Worm (Caenorhabditis elegans): ENCODE results near the gene tac-1.

The tac-1 gene

ce11 chrII:14799367-14799766, 45.7 kb upstream of the tac-1 start:
- TF ChIP-seq dmd-9 (GFP tag; IDR thresholded peaks at IDR 0.05) (0 out of 2 replicates have a peak, but pooled peaks have one; percentile 54), unc-62 (GFP tag; optimal IDR thresholded peaks at IDR 0.05 in 1 of 2) (no peak), unc-62 (tag; optimal IDR thresholded peaks at IDR 0.05) (no peak), zip-2 (tag; optimal IDR thresholded peaks at IDR 0.05) (no peak), Y75B8A.6 (GFP tag; IDR thresholded peaks at IDR 0.05) (no peak), nhr-76 (tag; optimal IDR thresholded peaks at IDR 0.05) (no peak), nhr-42 (GFP tag; IDR thresholded peaks at IDR 0.05) (0 out of 2 replicates have a peak, but pooled peaks have one; percentile 62), nhr-102 (tag; optimal IDR thresholded peaks at IDR 0.05) (no peak), hif-1 (tag; optimal IDR thresholded peaks at IDR 0.05) (no peak), lsy-2 (tag; optimal IDR thresholded peaks at IDR 0.05) (no peak), zag-1 (tag; optimal IDR thresholded peaks at IDR 0.05) (no peak), mep-1 (tag; optimal IDR thresholded peaks at IDR 0.05) (no peak), duxl-1 (tag; optimal IDR thresholded peaks at IDR 0.05; ENCODE audit: poor library complexity) (no peak), ctbp-1 (GFP tag; IDR thresholded peaks at IDR 0.05) (0 out of 2 replicates have a peak, but pooled peaks have one; percentile 7), dmd-6 (GFP tag; IDR thresholded peaks at IDR 0.05) (peak; percentile 17; the same call in 1 of the 2 replicates), ceh-62 (tag; optimal IDR thresholded peaks at IDR 0.05) (no peak), madf-5 (GFP tag; IDR thresholded peaks at IDR 0.05) (0 out of 4 replicates have a peak, but pooled peaks of 1 of the 2 experiments have one; percentile 26), set-16 (GFP tag; IDR thresholded peaks at IDR 0.05) (peak; percentile 28; the same call in 1 of the 2 replicates), nhr-28 (tag; optimal IDR thresholded peaks at IDR 0.05) (no peak), zfp-3 (GFP tag; conservative IDR thresholded peaks at IDR 0.05) (0 out of 2 replicates have a peak, but pooled peaks have one; percentile 10), nhr-77 (tag; optimal IDR thresholded peaks at IDR 0.05) (no peak), hmg-1.1 (GFP tag; IDR thresholded peaks at IDR 0.05) (no peak)

DNA sequence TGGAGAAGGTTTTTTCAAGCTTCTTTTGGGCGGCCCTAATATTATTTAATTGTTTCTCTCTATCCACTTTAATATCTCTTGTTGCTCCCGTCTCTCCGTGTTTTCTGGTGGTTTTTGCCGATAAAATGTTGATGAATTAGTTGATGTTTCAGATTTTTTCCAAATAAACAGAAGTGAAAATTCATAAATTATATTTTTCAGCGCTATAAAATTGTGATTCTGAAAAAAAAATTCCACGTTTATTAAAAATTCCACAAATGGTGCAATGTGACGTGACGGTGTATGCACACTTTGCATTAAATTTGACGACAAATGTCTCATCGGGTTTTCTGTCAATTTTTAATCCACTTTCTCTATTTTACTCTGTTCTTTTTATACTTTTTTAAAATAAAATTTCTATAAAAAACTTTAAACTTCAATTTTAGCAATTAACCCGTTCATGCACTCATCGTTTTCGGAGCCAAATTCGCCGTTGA, 44.4 kb upstream of the tac-1 start, which contains the start of gene tbc-20:
Gene tbc-20 (plus strand): TSS at position 426 of the 476 bp plus-strand sequence.
- TF ChIP-seq ceh-44 (GFP tag; IDR thresholded peaks at IDR 0.05) (no peak), madf-9 (GFP tag; conservative IDR thresholded peaks at IDR 0.05) (no peak), nhr-41 (GFP tag; IDR thresholded peaks at IDR 0.05) (no peak), ceh-20 (GFP tag; IDR thresholded peaks at IDR 0.05) (no peak), aha-1 (tag) (peak; percentile 94), daf-8 (GFP tag; IDR thresholded peaks at IDR 0.05) (no peak), nhr-76 (tag; optimal IDR thresholded peaks at IDR 0.05) (peak; percentile 23), ztf-11 (tag; optimal IDR thresholded peaks at IDR 0.05) (no peak), T20F7.1 (GFP tag; optimal IDR thresholded peaks at IDR 0.05) (peak; percentile 70), cey-2 (tag; optimal IDR thresholded peaks at IDR 0.05; ENCODE audit: borderline replicate concordance, insufficient read depth) (no peak), attf-4 (tag; optimal IDR thresholded peaks at IDR 0.05) (no peak), hlh-11 (tag; optimal IDR thresholded peaks at IDR 0.05) (no peak), pqm-1 (tag; optimal IDR thresholded peaks at IDR 0.05) (no peak), saeg-2 (GFP tag; IDR thresholded peaks at IDR 0.05) (no peak), dpl-1 (GFP tag; optimal IDR thresholded peaks at IDR 0.05) (peak; percentile 61), lin-39 (tag; optimal IDR thresholded peaks at IDR 0.05) (no peak), mxl-3 (GFP tag; optimal IDR thresholded peaks at IDR 0.05) (no peak), unc-39 (tag; optimal IDR thresholded peaks at IDR 0.05) (no peak), php-3 (GFP tag; IDR thresholded peaks at IDR 0.05) (no peak), nhr-102 (tag; optimal IDR thresholded peaks at IDR 0.05) (peak; percentile 9), lin-15B (tag; optimal IDR thresholded peaks at IDR 0.05) (no peak), lsy-2 (tag; optimal IDR thresholded peaks at IDR 0.05) (peak in 1 of 2 experiments; percentile 71), lin-38 (GFP tag; IDR thresholded peaks at IDR 0.05) (peak; percentile 44; the same call in 1 of the 2 replicates), mep-1 (tag; optimal IDR thresholded peaks at IDR 0.05) (peak; percentile 13), sdz-12 (GFP tag; optimal IDR thresholded peaks at IDR 0.05) (no peak), nhr-42 (GFP tag; IDR thresholded peaks at IDR 0.05) (no peak), ceh-32 (tag; optimal IDR thresholded peaks at IDR 0.05; ENCODE audit: poor library complexity) (no peak), ceh-82 (tag; optimal IDR thresholded peaks at IDR 0.05) (no peak), zfp-3 (GFP tag; conservative IDR thresholded peaks at IDR 0.05) (no peak), mxl-2 (GFP tag; conservative IDR thresholded peaks at IDR 0.05) (no peak), vab-7 (GFP tag; IDR thresholded peaks at IDR 0.05) (no peak), lim-7 (GFP tag; IDR thresholded peaks at IDR 0.05) (no peak), nhr-237 (tag; optimal IDR thresholded peaks at IDR 0.05) (no peak), arid-1 (GFP tag; conservative IDR thresholded peaks at IDR 0.05) (no peak)

Data from whole organism, L4 larva.